Worm (Caenorhabditis elegans) whole organism, L1 larva: ENCODE data around the gene T24C2.5.

ENCODE experiments used
- C16A3.4 ChIP-seq: fragments of 150-350 bp; optimal IDR thresholded peaks from 2 replicates; lab custom pipeline; 2014; ENCODE audit warnings: missing biosample characterization, missing genetic modification characterization
- alr-1 ChIP-seq: fragments of 200-800 bp; sonication (Bioruptor generic); optimal IDR thresholded peaks from 2 replicates; lab custom pipeline; 2018; ENCODE audit warnings: borderline replicate concordance, mild to moderate bottlenecking, missing genetic modification characterization, missing compliant biosample characterization
- ama-1 ChIP-seq: fragments of 150-350 bp; optimal IDR thresholded peaks from 2 replicates; lab custom pipeline; 2014
- blmp-1 ChIP-seq: fragments of 150-350 bp; optimal IDR thresholded peaks from 2 replicates; lab custom pipeline; 2014; ENCODE audit warnings: missing biosample characterization, missing genetic modification characterization
- ceh-88 ChIP-seq: fragments of 200-800 bp; sonication (Bioruptor generic); IDR thresholded peaks from 2 replicates; pipeline ENCODE4 v1.3.6; 2022; ENCODE audit warnings: missing genetic modification characterization, missing compliant biosample characterization
- ceh-90 ChIP-seq: sonication (generic microtip); optimal IDR thresholded peaks from 2 replicates; lab custom pipeline; 2016; ENCODE audit warnings: missing genetic modification characterization, missing compliant biosample characterization
- ces-1 ChIP-seq: fragments of 150-350 bp; optimal IDR thresholded peaks from 2 replicates; lab custom pipeline; 2014; ENCODE audit warnings: missing biosample characterization, missing genetic modification reagents, missing genetic modification characterization
- efl-1 ChIP-seq, 4 experiments: fragments of 150-350 bp; optimal IDR thresholded peaks in 3 of 4; peaks in 1 of 4; 1 replicate in 1 of 4; 2 replicates in 3 of 4; lab custom pipeline; 2014; ENCODE audit warnings: missing biosample characterization in 2 of 4, missing genetic modification characterization in 2 of 4, missing genetic modification reagents in 2 of 4
- egl-13 ChIP-seq: sonication (generic microtip); optimal IDR thresholded peaks from 2 replicates; lab custom pipeline; 2016; ENCODE audit warnings: missing genotype, missing genetic modification reagents, missing genetic modification characterization, missing compliant biosample characterization
- egl-27 ChIP-seq, 2 experiments: fragments of 150-350 bp in 1 of 2; sonication (generic microtip); optimal IDR thresholded peaks; 3 replicates each; lab custom pipeline; 2017 to 2018; ENCODE audit warnings: missing biosample characterization in 2 of 2, missing genetic modification characterization in 2 of 2, missing genetic modification reagents in 2 of 2
- elt-2 ChIP-seq: sonication (generic microtip); optimal IDR thresholded peaks from 2 replicates; lab custom pipeline; 2016; ENCODE audit warnings: missing genetic modification characterization, mild to moderate bottlenecking, inconsistent platforms, missing compliant biosample characterization, missing genetic modification reagents
- elt-3 ChIP-seq, 6 experiments: fragments of 150-350 bp in 1 of 6; sonication (generic microtip); optimal IDR thresholded peaks; 2 replicates each; lab custom pipeline; 2017 to 2018; ENCODE audit warnings: missing biosample characterization in 6 of 6, missing genetic modification characterization in 6 of 6, inconsistent platforms in 1 of 6
- fkh-10 ChIP-seq: sonication (generic microtip); optimal IDR thresholded peaks from 2 replicates; lab custom pipeline; 2017; ENCODE audit warnings: missing biosample characterization, missing genetic modification reagents, missing genetic modification characterization
- fkh-4 ChIP-seq: sonication (generic microtip); optimal IDR thresholded peaks from 2 replicates; lab custom pipeline; 2016; ENCODE audit warnings: missing compliant biosample characterization, missing genetic modification characterization, borderline replicate concordance
- fkh-8 ChIP-seq: sonication (generic microtip); optimal IDR thresholded peaks from 2 replicates; lab custom pipeline; 2016; ENCODE audit warnings: mild to moderate bottlenecking, missing genetic modification characterization, missing compliant biosample characterization
- grh-1 ChIP-seq: fragments of 200-800 bp; sonication (Bioruptor generic); IDR thresholded peaks from 2 replicates; pipeline ENCODE4 v1.3.6; 2022; ENCODE audit warnings: missing genetic modification reagents, missing genetic modification characterization, missing compliant biosample characterization
- hpl-2 ChIP-seq: fragments of 150-350 bp; optimal IDR thresholded peaks from 2 replicates; lab custom pipeline; 2014; ENCODE audit warnings: missing biosample characterization, missing genetic modification reagents, missing genetic modification characterization
- isw-1 ChIP-seq: fragments of 200-800 bp; sonication (Bioruptor generic); IDR thresholded peaks from 2 replicates; pipeline ENCODE4 v1.3.6; 2022; ENCODE audit warnings: missing genetic modification characterization, missing compliant biosample characterization
- lin-13 ChIP-seq: fragments of 150-350 bp; optimal IDR thresholded peaks from 2 replicates; lab custom pipeline; 2014; ENCODE audit warnings: missing biosample characterization, missing genetic modification reagents, missing genetic modification characterization
- lin-14 ChIP-seq: fragments of 200-800 bp; sonication (Bioruptor generic); optimal IDR thresholded peaks from 2 replicates; lab custom pipeline; 2018; ENCODE audit warnings: mild to moderate bottlenecking, missing genetic modification characterization, moderate library complexity, missing compliant biosample characterization
- lin-35 ChIP-seq, 2 experiments: fragments of 150-350 bp; optimal IDR thresholded peaks; 2 replicates each; lab custom pipeline; 2014; ENCODE audit warnings: missing biosample characterization in 2 of 2, missing genetic modification characterization in 2 of 2, missing genetic modification reagents in 2 of 2
- lir-3 ChIP-seq: sonication (generic microtip); optimal IDR thresholded peaks from 2 replicates; lab custom pipeline; 2016; ENCODE audit warnings: mild to moderate bottlenecking, missing genetic modification characterization, moderate library complexity, missing compliant biosample characterization; ENCODE audit not compliant: poor library complexity
- lsy-2 ChIP-seq, 2 experiments: fragments of 150-350 bp; optimal IDR thresholded peaks; 2 replicates each; lab custom pipeline; 2014; ENCODE audit warnings: missing biosample characterization in 2 of 2, missing genetic modification characterization in 2 of 2
- mdl-1 ChIP-seq, 2 experiments: fragments of 150-350 bp; optimal IDR thresholded peaks; 2 replicates each; lab custom pipeline; 2014 to 2017; ENCODE audit warnings: missing biosample characterization in 2 of 2, missing genetic modification characterization in 2 of 2, inconsistent platforms in 1 of 2
- mep-1 ChIP-seq: fragments of 150-350 bp; optimal IDR thresholded peaks from 2 replicates; lab custom pipeline; 2014; ENCODE audit warnings: missing biosample characterization, missing genetic modification characterization
- nhr-19 ChIP-seq: fragments of 200-800 bp; sonication (Bioruptor generic); conservative IDR thresholded peaks from 2 replicates; pipeline ENCODE4 v1.3.6; 2022; ENCODE audit warnings: missing genetic modification characterization, missing compliant biosample characterization
- nhr-20 ChIP-seq: sonication (generic microtip); optimal IDR thresholded peaks from 2 replicates; lab custom pipeline; 2016; ENCODE audit warnings: mild to moderate bottlenecking, missing genetic modification characterization, missing compliant biosample characterization
- nhr-28 ChIP-seq: fragments of 150-350 bp; optimal IDR thresholded peaks from 2 replicates; lab custom pipeline; 2014; ENCODE audit warnings: missing biosample characterization, missing genetic modification characterization
- nhr-47 ChIP-seq: sonication (generic microtip); optimal IDR thresholded peaks from 2 replicates; lab custom pipeline; 2016; ENCODE audit warnings: mild to moderate bottlenecking, missing genetic modification characterization, moderate library complexity, missing compliant biosample characterization
- nhr-71 ChIP-seq: sonication (generic microtip); optimal IDR thresholded peaks from 2 replicates; lab custom pipeline; 2016; ENCODE audit warnings: mild to moderate bottlenecking, missing genetic modification characterization, moderate library complexity, missing compliant biosample characterization
- nhr-77 ChIP-seq: fragments of 150-350 bp; optimal IDR thresholded peaks from 2 replicates; lab custom pipeline; 2014; ENCODE audit warnings: missing biosample characterization, missing genetic modification characterization
- nhr-85 ChIP-seq: sonication (generic microtip); peaks from one replicate; lab custom pipeline; 2016; ENCODE audit warnings: missing genetic modification characterization, inconsistent platforms, missing compliant biosample characterization
- nhr-90 ChIP-seq: sonication (generic microtip); optimal IDR thresholded peaks from 2 replicates; lab custom pipeline; 2016; ENCODE audit warnings: mild to moderate bottlenecking, missing genetic modification characterization, missing compliant biosample characterization; ENCODE audit not compliant: poor library complexity
- pag-3 ChIP-seq: sonication (generic microtip); optimal IDR thresholded peaks from 2 replicates; lab custom pipeline; 2017; ENCODE audit warnings: missing genetic modification characterization, mild to moderate bottlenecking, missing compliant biosample characterization, antibody characterized with exemption, borderline replicate concordance; ENCODE audit not compliant: insufficient read depth
- pqm-1 ChIP-seq: sonication (generic microtip); optimal IDR thresholded peaks from 3 replicates; lab custom pipeline; 2017; ENCODE audit warnings: missing biosample characterization, missing genetic modification characterization
- rnt-1 ChIP-seq: sonication (generic microtip); optimal IDR thresholded peaks from 2 replicates; lab custom pipeline; 2016; ENCODE audit warnings: mild to moderate bottlenecking, missing genetic modification characterization, moderate library complexity, missing compliant biosample characterization
- snu-23 ChIP-seq: sonication (generic microtip); optimal IDR thresholded peaks from 2 replicates; lab custom pipeline; 2016; ENCODE audit warnings: missing genetic modification characterization, missing compliant biosample characterization
- swsn-7 ChIP-seq: sonication (generic microtip); optimal IDR thresholded peaks from 2 replicates; lab custom pipeline; 2016; ENCODE audit warnings: missing genetic modification characterization, missing compliant biosample characterization
- tlp-1 ChIP-seq: fragments of 150-350 bp; optimal IDR thresholded peaks from 2 replicates; lab custom pipeline; 2014; ENCODE audit warnings: missing biosample characterization, missing genetic modification characterization
- unc-30 ChIP-seq: sonication (generic microtip); optimal IDR thresholded peaks from 2 replicates; lab custom pipeline; 2017; ENCODE audit warnings: missing biosample characterization, missing genetic modification characterization
- unc-86 ChIP-seq: sonication (generic microtip); optimal IDR thresholded peaks from 2 replicates; lab custom pipeline; 2016; ENCODE audit warnings: missing genetic modification characterization, missing compliant biosample characterization
- unc-98 ChIP-seq: fragments of 200-800 bp; sonication (Bioruptor generic); IDR thresholded peaks from 2 replicates; pipeline ENCODE4 v1.3.6; 2022; ENCODE audit warnings: missing genetic modification characterization, missing compliant biosample characterization
- vab-15 ChIP-seq: sonication (generic microtip); optimal IDR thresholded peaks from 2 replicates; lab custom pipeline; 2017; ENCODE audit warnings: missing genotype, mild to moderate bottlenecking, missing genetic modification characterization, missing compliant biosample characterization
- zip-4 ChIP-seq: fragments of 200-800 bp; sonication (Bioruptor generic); optimal IDR thresholded peaks from 2 replicates; lab custom pipeline; 2018; ENCODE audit warnings: mild to moderate bottlenecking, missing genetic modification characterization, moderate library complexity, missing compliant biosample characterization
- ztf-11 ChIP-seq, 2 experiments: sonication (generic microtip); optimal IDR thresholded peaks; 2 replicates each; lab custom pipeline; 2016 to 2017; ENCODE audit warnings: missing genetic modification characterization in 2 of 2, missing biosample characterization in 1 of 2, missing compliant biosample characterization in 1 of 2
- ztf-4 ChIP-seq: fragments of 150-350 bp; optimal IDR thresholded peaks from 2 replicates; lab custom pipeline; 2014; ENCODE audit warnings: missing biosample characterization, missing genetic modification characterization

T24C2.5 gene

DNA sequence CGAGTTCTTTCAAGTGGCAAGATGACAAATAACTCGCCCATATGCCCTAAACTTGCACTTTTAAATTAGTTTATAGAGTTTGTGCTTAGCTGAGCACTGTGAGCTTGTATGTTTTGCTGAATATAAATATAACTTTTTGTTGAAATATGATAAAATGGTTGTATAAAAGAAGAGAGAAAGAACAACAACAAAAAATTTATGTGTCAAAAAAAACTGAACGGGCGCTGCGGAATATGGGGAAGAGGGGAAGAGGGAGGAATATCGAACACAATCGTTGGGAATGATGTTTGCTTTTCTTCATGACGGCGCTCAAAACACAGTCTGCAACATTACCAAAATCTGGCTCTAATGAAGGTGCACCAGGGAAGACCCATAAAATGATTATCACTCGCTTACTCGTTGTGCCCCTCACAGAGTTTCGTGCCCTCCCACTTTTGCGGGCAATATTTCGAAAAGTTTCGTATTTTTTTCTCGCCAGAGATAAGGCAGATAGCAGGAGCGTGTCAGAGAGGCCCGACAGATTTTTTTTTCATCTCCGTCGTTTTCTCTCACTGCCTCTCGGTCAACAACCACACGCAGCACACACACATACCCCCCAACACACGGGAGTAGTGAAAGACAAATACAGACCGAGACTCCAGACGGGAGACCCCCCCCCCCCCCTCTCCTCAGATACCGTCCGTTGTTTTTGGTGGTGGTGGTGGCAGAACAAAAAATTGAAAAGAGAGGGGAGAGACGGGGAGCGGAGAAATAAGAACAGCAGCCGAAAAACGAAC is 28.5 kb upstream of the T24C2.5 start (continued):
- TF ChIP-seq pag-3 (peak; percentile 15), pqm-1 (tag; lab: Kevin White, UChicago) (peak; percentile 57), ztf-11 (tag; optimal IDR thresholded peaks at IDR 0.05; lab: Kevin White, UChicago) (no peak), unc-30 (no peak), nhr-90 (tag; lab: Kevin White, UChicago) (peak; percentile 52), efl-1 (optimal IDR thresholded peaks at IDR 0.05; lab: Kevin White, UChicago) (peak in 1 of 2 experiments; percentile 10), efl-1 (GFP tag; optimal IDR thresholded peaks at IDR 0.05 in 1 of 2; lab: Kevin White, UChicago) (peak in 1 of 2 experiments; percentile 93), grh-1 (peak; percentile 69), vab-15 (tag; lab: Kevin White, UChicago) (no peak), lir-3 (no peak), C16A3.4 (tag; lab: Kevin White, UChicago) (no peak), nhr-85 (tag; lab: Kevin White, UChicago) (peak; percentile 96), lsy-2 (tag; optimal IDR thresholded peaks at IDR 0.05; lab: Kevin White, UChicago) (peak; percentile 14 to 42), lin-14 (GFP tag; lab: Kevin White, UChicago) (peak; percentile 91), elt-2 (peak; percentile 91), snu-23 (peak; percentile 71), egl-27 (tag; optimal IDR thresholded peaks at IDR 0.05; lab: Kevin White, UChicago) (peak; percentile 30 to 51), swsn-7 (tag; lab: Kevin White, UChicago) (peak; percentile 57), ces-1 (GFP tag; lab: Kevin White, UChicago) (no peak), nhr-19 (GFP tag; lab: Robert Waterston, UW) (peak; percentile 73), rnt-1 (tag; lab: Kevin White, UChicago) (peak; percentile 83), nhr-71 (tag; lab: Kevin White, UChicago) (peak; percentile 82)
- TF ChIP-seq, all 84 proteins: peak for 30

- TF ChIP-seq hpl-2 (GFP tag; lab: Kevin White, UChicago) (no peak), ama-1 (lab: Kevin White, UChicago) (no peak), nhr-71 (tag; lab: Kevin White, UChicago) (peak; percentile 74), fkh-4 (tag; lab: Kevin White, UChicago) (no peak), fkh-8 (tag; lab: Kevin White, UChicago) (no peak), mdl-1 (tag; optimal IDR thresholded peaks at IDR 0.05; lab: Kevin White, UChicago) (peak in 1 of 2 experiments; percentile 55), alr-1 (no peak), nhr-77 (no peak), nhr-85 (tag; lab: Kevin White, UChicago) (peak; percentile 98), lin-14 (GFP tag; lab: Kevin White, UChicago) (peak; percentile 86), pag-3 (no peak), grh-1 (peak; percentile 94), nhr-28 (tag; lab: Kevin White, UChicago) (no peak), snu-23 (peak; percentile 65), efl-1 (optimal IDR thresholded peaks at IDR 0.05; lab: Kevin White, UChicago) (no peak), efl-1 (GFP tag; optimal IDR thresholded peaks at IDR 0.05 in 1 of 2; lab: Kevin White, UChicago) (peak in 1 of 2 experiments; percentile 28), lsy-2 (tag; optimal IDR thresholded peaks at IDR 0.05; lab: Kevin White, UChicago) (peak in 1 of 2 experiments; percentile 24), nhr-47 (peak; percentile 48), nhr-19 (GFP tag; lab: Robert Waterston, UW) (peak; percentile 55), nhr-90 (tag; lab: Kevin White, UChicago) (peak; percentile 67), unc-98 (GFP tag; lab: Robert Waterston, UW) (no peak), fkh-10 (no peak), mep-1 (tag; lab: Kevin White, UChicago) (peak; percentile 59), lin-35 (GFP tag; optimal IDR thresholded peaks at IDR 0.05; lab: Kevin White, UChicago) (peak; percentile 12 to 41), egl-13 (tag; lab: Kevin White, UChicago) (no peak), zip-4 (GFP tag; lab: Kevin White, UChicago) (no peak), elt-3 (tag; optimal IDR thresholded peaks at IDR 0.05; lab: Kevin White, UChicago) (peak in 5 of 6 experiments; percentile 1 to 83 (median 44)), ceh-90 (tag; lab: Kevin White, UChicago) (no peak), lin-13 (GFP tag; lab: Kevin White, UChicago) (peak; percentile 3), ztf-4 (peak; percentile 37), isw-1 (GFP tag; lab: Robert Waterston, UW) (no peak), nhr-20 (tag; lab: Kevin White, UChicago) (peak; percentile 82), ceh-88 (GFP tag; lab: Robert Waterston, UW) (no peak), rnt-1 (tag; lab: Kevin White, UChicago) (peak; percentile 1), blmp-1 (tag; lab: Kevin White, UChicago) (peak; percentile 90), tlp-1 (tag; lab: Kevin White, UChicago) (no peak), unc-86 (tag; lab: Kevin White, UChicago) (no peak)
Measured at ce11 chrX:14507992-14508391, 26.2 kb upstream of the T24C2.5 start.
